Worm (Caenorhabditis elegans): ENCODE data around the gene sup-10.
"Not testable (repeated sequence)": the region's sequence is repeated elsewhere in the genome, so short reads cannot be mapped to it uniquely, and the experiment has no call there.

Gene sup-10

ce11 chrX:17579011-17579410, 50.9 kb downstream of the sup-10 start, which contains the start of gene F39B3.3:
F39B3.3 (minus strand) TSS chrX:17579111.
- not testable (repeated sequence) for TF ChIP-seq unc-62 (GFP tag; optimal IDR thresholded peaks at IDR 0.05)

ce11 chrX:17579779-17580178, 51.6 kb downstream of the sup-10 start, which contains the start of gene frpr-7:
frpr-7 (minus strand) TSS chrX:17579879.
- TF ChIP-seq unc-62 (GFP tag; optimal IDR thresholded peaks at IDR 0.05), result no peak

All from whole organism, dauer.